Fruit fly (Drosophila melanogaster) whole organism, embryonic: Measurements from ENCODE around the gene CG34134.

ENCODE experiments used
- Abd-B ChIP-seq: fragments of 200-800 bp; sonication (Bioruptor generic); optimal IDR thresholded peaks from 2 replicates; lab custom pipeline; 2018; ENCODE audit warnings: missing biosample characterization, mild to moderate bottlenecking, missing genetic modification characterization, moderate library complexity
- CG10267 ChIP-seq: fragments of 200-800 bp; sonication (Bioruptor generic); optimal IDR thresholded peaks from 2 replicates; lab custom pipeline; 2018; ENCODE audit warnings: missing biosample characterization, mild to moderate bottlenecking, missing genetic modification characterization, moderate library complexity
- CG10431 ChIP-seq: fragments of 200-800 bp; sonication (Bioruptor generic); optimal IDR thresholded peaks from 3 replicates; lab custom pipeline; 2018; ENCODE audit warnings: missing biosample characterization, mild to moderate bottlenecking, missing genetic modification characterization
- CG13287 ChIP-seq: fragments of 200-800 bp; sonication (Bioruptor generic); IDR thresholded peaks from 2 replicates; pipeline ENCODE4 v1.3.6; 2022; ENCODE audit warnings: missing biosample characterization, missing genetic modification characterization; ENCODE audit not compliant: partially characterized antibody
- CG13624 ChIP-seq: fragments of 200-800 bp; sonication (Bioruptor generic); optimal IDR thresholded peaks from 2 replicates; lab custom pipeline; 2016; ENCODE audit warnings: missing biosample characterization, missing genetic modification characterization
- CG13775 ChIP-seq: fragments of 200-800 bp; sonication (Bioruptor generic); optimal IDR thresholded peaks from 3 replicates; lab custom pipeline; 2017; ENCODE audit warnings: missing biosample characterization, mild to moderate bottlenecking, missing genetic modification characterization
- CG14441 ChIP-seq: fragments of 200-800 bp; sonication (Bioruptor generic); IDR thresholded peaks from 2 replicates; pipeline ENCODE4 v1.3.6; 2022; ENCODE audit warnings: missing biosample characterization, missing genetic modification characterization
- CG15514 ChIP-seq: fragments of 200-800 bp; sonication (Bioruptor generic); optimal IDR thresholded peaks from 3 replicates; lab custom pipeline; 2017; ENCODE audit warnings: missing biosample characterization, missing genetic modification characterization, mild to moderate bottlenecking, moderate library complexity, missing genetic modification reagents
- CG16813 ChIP-seq: fragments of 200-800 bp; sonication (Bioruptor generic); IDR thresholded peaks from 3 replicates; pipeline ENCODE4 v1.3.6; 2022; ENCODE audit warnings: missing biosample characterization, missing genetic modification characterization; ENCODE audit not compliant: partially characterized antibody
- CG17385 ChIP-seq: fragments of 200-800 bp; sonication (Bioruptor generic); optimal IDR thresholded peaks from 3 replicates; lab custom pipeline; 2018; ENCODE audit warnings: missing biosample characterization, mild to moderate bottlenecking, missing genetic modification characterization
- CG17829 ChIP-seq: fragments of 200-800 bp; optimal IDR thresholded peaks from 2 replicates; lab custom pipeline; 2019; ENCODE audit warnings: missing biosample characterization, mild to moderate bottlenecking, missing genetic modification characterization, moderate library complexity
- CG2116 ChIP-seq: fragments of 200-800 bp; sonication (Bioruptor generic); optimal IDR thresholded peaks from 3 replicates; lab custom pipeline; 2018; ENCODE audit warnings: missing biosample characterization, mild to moderate bottlenecking, missing genetic modification characterization
- CG3281 ChIP-seq: fragments of 200-800 bp; sonication (Bioruptor generic); optimal IDR thresholded peaks from 3 replicates; lab custom pipeline; 2017; ENCODE audit warnings: missing biosample characterization, mild to moderate bottlenecking, missing genetic modification characterization
- CG33557 ChIP-seq: fragments of 200-800 bp; sonication (Bioruptor generic); optimal IDR thresholded peaks from 2 replicates; lab custom pipeline; 2019; ENCODE audit warnings: missing biosample characterization, mild to moderate bottlenecking, missing genetic modification characterization, moderate library complexity
- CG42726 ChIP-seq: fragments of 200-800 bp; sonication (Bioruptor generic); IDR thresholded peaks from 2 replicates; pipeline ENCODE4 v1.3.6; 2022; ENCODE audit warnings: missing biosample characterization, missing genetic modification characterization; ENCODE audit not compliant: partially characterized antibody
- CG7963 ChIP-seq: fragments of 200-800 bp; sonication (Bioruptor generic); IDR thresholded peaks from 3 replicates; pipeline ENCODE4 v1.3.6; 2022; ENCODE audit warnings: missing biosample characterization, missing genetic modification characterization; ENCODE audit not compliant: partially characterized antibody
- CG9797 ChIP-seq: fragments of 200-800 bp; sonication (Bioruptor generic); optimal IDR thresholded peaks from 3 replicates; lab custom pipeline; 2018; ENCODE audit warnings: missing biosample characterization, mild to moderate bottlenecking, missing genetic modification characterization
- CTCF ChIP-seq: fragments of 200-800 bp; sonication (Bioruptor generic); optimal IDR thresholded peaks from 2 replicates; lab custom pipeline; 2017; ENCODE audit warnings: missing biosample characterization, mild to moderate bottlenecking, missing genetic modification characterization, moderate library complexity
- CoRest ChIP-seq: fragments of 200-800 bp; sonication (Bioruptor generic); optimal IDR thresholded peaks from 3 replicates; lab custom pipeline; 2018; ENCODE audit warnings: missing biosample characterization, mild to moderate bottlenecking, missing genetic modification characterization, moderate library complexity
- D19A ChIP-seq: fragments of 200-800 bp; optimal IDR thresholded peaks from 3 replicates; lab custom pipeline; 2019; ENCODE audit warnings: missing biosample characterization, mild to moderate bottlenecking, missing genetic modification characterization, moderate library complexity
- Dll ChIP-seq: fragments of 200-800 bp; sonication (Bioruptor generic); IDR thresholded peaks from 4 replicates; pipeline ENCODE4 v1.3.6; 2022; ENCODE audit warnings: missing biosample characterization, missing genetic modification characterization; ENCODE audit not compliant: partially characterized antibody
- Doc3 ChIP-seq: fragments of 200-800 bp; sonication (Bioruptor generic); IDR thresholded peaks from 3 replicates; pipeline ENCODE4 v1.3.6; 2022; ENCODE audit warnings: missing biosample characterization, missing genetic modification characterization; ENCODE audit not compliant: partially characterized antibody
- Dp ChIP-seq: fragments of 200-800 bp; sonication (Bioruptor generic); optimal IDR thresholded peaks from 2 replicates; lab custom pipeline; 2018; ENCODE audit warnings: missing biosample characterization, mild to moderate bottlenecking, missing genetic modification characterization, moderate library complexity
- E2f2 ChIP-seq: fragments of 200-800 bp; sonication (Bioruptor generic); IDR thresholded peaks from 2 replicates; pipeline ENCODE4 v1.3.6; 2022; ENCODE audit warnings: missing biosample characterization, missing genetic modification characterization
- Fer2 ChIP-seq: fragments of 200-800 bp; sonication (Bioruptor generic); optimal IDR thresholded peaks from 2 replicates; lab custom pipeline; 2018; ENCODE audit warnings: missing biosample characterization, mild to moderate bottlenecking, missing genetic modification characterization, moderate library complexity
- HLH4C ChIP-seq: fragments of 200-800 bp; sonication (Bioruptor generic); IDR thresholded peaks from 3 replicates; pipeline ENCODE4 v1.3.6; 2022; ENCODE audit warnings: missing biosample characterization, missing genetic modification characterization; ENCODE audit not compliant: partially characterized antibody
- HLHmδ ChIP-seq: fragments of 200-800 bp; sonication (Bioruptor generic); optimal IDR thresholded peaks from 2 replicates; lab custom pipeline; 2018; ENCODE audit warnings: missing biosample characterization, mild to moderate bottlenecking, missing genetic modification characterization, moderate library complexity
- MTF-1 ChIP-seq: fragments of 200-800 bp; sonication (Bioruptor generic); optimal IDR thresholded peaks from 2 replicates; lab custom pipeline; 2018; ENCODE audit warnings: missing biosample characterization, mild to moderate bottlenecking, missing genetic modification characterization, borderline replicate concordance
- Max ChIP-seq: fragments of 200-800 bp; sonication (Bioruptor generic); optimal IDR thresholded peaks from 2 replicates; lab custom pipeline; 2016; ENCODE audit warnings: missing biosample characterization, mild to moderate bottlenecking, missing genetic modification characterization
- Scr ChIP-seq: fragments of 200-800 bp; sonication (Bioruptor generic); IDR thresholded peaks from 2 replicates; pipeline ENCODE4 v1.3.6; 2022; ENCODE audit warnings: missing biosample characterization, missing genetic modification characterization; ENCODE audit not compliant: partially characterized antibody
- Stat92E ChIP-seq, 3 experiments: fragments of >200 bp in 2 of 3; fragments of 200-800 bp in 1 of 3; sonication (Bioruptor generic) in 1 of 3; optimal IDR thresholded peaks; 2 replicates each; lab custom pipeline; 2017 to 2019; ENCODE audit warnings: missing biosample characterization in 3 of 3, missing genetic modification characterization in 3 of 3, mild to moderate bottlenecking in 1 of 3, moderate library complexity in 1 of 3
- amos ChIP-seq: fragments of 200-800 bp; sonication (Bioruptor generic); IDR thresholded peaks from 2 replicates; pipeline ENCODE4 v1.3.6; 2022; ENCODE audit warnings: missing biosample characterization, missing genetic modification characterization; ENCODE audit not compliant: partially characterized antibody
- bbx ChIP-seq: fragments of 200-800 bp; sonication (Bioruptor generic); IDR thresholded peaks from 2 replicates; pipeline ENCODE4 v1.3.6; 2022; ENCODE audit warnings: missing biosample characterization, missing genetic modification characterization; ENCODE audit not compliant: partially characterized antibody
- dmrt99B ChIP-seq: fragments of 200-800 bp; sonication (Bioruptor generic); optimal IDR thresholded peaks from 2 replicates; lab custom pipeline; 2018; ENCODE audit warnings: missing biosample characterization, mild to moderate bottlenecking, missing genetic modification characterization, moderate library complexity
- dpn ChIP-seq, 2 experiments: fragments of 200-800 bp; sonication (Bioruptor generic); optimal IDR thresholded peaks; 3 replicates each; lab custom pipeline; 2016; ENCODE audit warnings: missing biosample characterization in 2 of 2, missing genetic modification characterization in 2 of 2
- hkb ChIP-seq, 2 experiments: fragments of 200-800 bp in 1 of 2; fragments of >200 bp in 1 of 2; sonication (Bioruptor generic) in 1 of 2; IDR thresholded peaks in 1 of 2; optimal IDR thresholded peaks in 1 of 2; 2 replicates each; pipeline versions ENCODE4 v1.3.6 to Lab custom; 2017 to 2022; ENCODE audit warnings: missing biosample characterization in 1 of 2, missing genetic modification characterization in 1 of 2
- inv ChIP-seq: fragments of 200-800 bp; sonication (Bioruptor generic); IDR thresholded peaks from 2 replicates; pipeline ENCODE4 v1.3.6; 2022; ENCODE audit warnings: missing biosample characterization, missing genetic modification characterization; ENCODE audit not compliant: partially characterized antibody
- knrl ChIP-seq: fragments of 200-800 bp; sonication (Bioruptor generic); IDR thresholded peaks from 3 replicates; pipeline ENCODE4 v1.3.6; 2022; ENCODE audit warnings: missing biosample characterization, missing genetic modification characterization; ENCODE audit not compliant: partially characterized antibody
- lilli ChIP-seq: fragments of 200-800 bp; sonication (Bioruptor generic); optimal IDR thresholded peaks from 3 replicates; lab custom pipeline; 2016; ENCODE audit warnings: missing biosample characterization, missing genetic modification characterization
- onecut ChIP-seq: fragments of 200-800 bp; sonication (Bioruptor generic); IDR thresholded peaks from 2 replicates; pipeline ENCODE4 v1.3.6; 2022; ENCODE audit warnings: missing biosample characterization, missing genetic modification characterization
- prd ChIP-seq, 3 experiments: fragments of >200 bp in 2 of 3; fragments of 200-800 bp in 1 of 3; sonication (Bioruptor generic) in 1 of 3; optimal IDR thresholded peaks in 2 of 3; IDR thresholded peaks in 1 of 3; 2 replicates in 2 of 3; 3 replicates in 1 of 3; pipeline versions ENCODE4 v1.3.6 to Lab custom; 2017 to 2022; ENCODE audit warnings: missing biosample characterization in 1 of 3, missing genetic modification characterization in 1 of 3
- sisA ChIP-seq: fragments of 200-800 bp; sonication (Bioruptor generic); IDR thresholded peaks from 2 replicates; pipeline ENCODE4 v1.3.6; 2022; ENCODE audit warnings: missing biosample characterization, missing genetic modification characterization
- sob ChIP-seq: fragments of 200-800 bp; sonication (Bioruptor generic); IDR thresholded peaks from 2 replicates; pipeline ENCODE4 v1.3.6; 2022; ENCODE audit warnings: missing biosample characterization, missing genetic modification characterization
- stwl ChIP-seq: fragments of 200-800 bp; sonication (Bioruptor generic); optimal IDR thresholded peaks from 3 replicates; lab custom pipeline; 2018; ENCODE audit warnings: missing biosample characterization, mild to moderate bottlenecking, missing genetic modification characterization, moderate library complexity
- trem ChIP-seq: fragments of 200-800 bp; optimal IDR thresholded peaks from 3 replicates; lab custom pipeline; 2019; ENCODE audit warnings: missing biosample characterization, mild to moderate bottlenecking, missing genetic modification characterization, moderate library complexity
- zen2 ChIP-seq: fragments of 200-800 bp; sonication (Bioruptor generic); IDR thresholded peaks from 3 replicates; pipeline ENCODE4 v1.3.6; 2022; ENCODE audit warnings: missing biosample characterization, missing genetic modification characterization; ENCODE audit not compliant: partially characterized antibody

The CG34134 gene

DNA sequence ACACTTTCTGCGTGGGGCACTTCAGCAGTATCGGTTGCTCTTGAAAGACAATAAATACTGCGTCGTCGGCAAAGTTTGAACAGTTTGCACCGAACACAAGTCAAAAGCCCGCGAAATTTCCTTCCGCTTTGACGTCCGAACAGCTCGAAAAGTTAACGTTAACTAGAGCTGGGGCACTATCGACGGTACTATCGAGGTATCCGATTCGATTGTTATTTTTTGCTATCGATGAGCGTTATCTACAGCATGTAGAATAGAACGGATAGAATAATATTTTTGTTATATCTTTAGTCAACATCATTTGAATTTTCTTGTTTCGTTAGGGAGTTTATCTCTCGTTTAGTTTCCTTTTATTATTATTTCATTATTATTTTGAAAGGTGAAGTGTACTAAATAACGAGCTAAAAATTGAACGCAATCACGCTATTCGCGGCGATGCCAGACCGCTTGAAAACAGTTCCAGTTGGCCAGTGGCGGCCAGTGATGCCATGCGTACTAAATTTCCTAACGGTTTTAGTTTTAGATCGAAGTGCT, 49.2 kb upstream of the CG34134 start, which contains the start of gene Pvr (continued):
- TF ChIP-seq CG13624 (peak; percentile 51), CG16813 (peak; percentile 90), HLHmδ (GFP tag; lab: Kevin White, UChicago) (peak; percentile 19), Stat92E (GFP tag; optimal IDR thresholded peaks at IDR 0.05; lab: Kevin White, UChicago) (peak in 1 of 3 experiments; percentile 59), amos (GFP tag; lab: Robert Waterston, UW) (peak; percentile 94; the same call in 1 of the 2 replicates), Fer2 (tag; lab: Kevin White, UChicago) (no peak), CG7963 (GFP tag; lab: Robert Waterston, UW) (peak; percentile 94), Dll (peak; percentile 97), inv (GFP tag; lab: Robert Waterston, UW) (peak; percentile 94), CTCF (GFP tag; lab: Kevin White, UChicago) (peak; percentile 60), CG15514 (GFP tag; lab: Kevin White, UChicago) (peak; percentile 71), MTF-1 (GFP tag; lab: Kevin White, UChicago) (peak; percentile 28), HLH4C (peak; percentile 97), stwl (peak; percentile 94), dmrt99B (no peak), hkb (optimal IDR thresholded peaks at IDR 0.05; lab: Kevin White, UChicago) (peak; percentile 77), hkb (GFP tag; IDR thresholded peaks at IDR 0.05; lab: Robert Waterston, UW) (no peak), CG9797 (GFP tag; lab: Kevin White, UChicago) (peak; percentile 40), Dp (GFP tag; lab: Kevin White, UChicago) (peak; percentile 66), zen2 (GFP tag; lab: Robert Waterston, UW) (peak; percentile 95), CG10431 (no peak), sisA (no peak), CG13287 (GFP tag; lab: Robert Waterston, UW) (peak; percentile 96), CG17385 (GFP tag; lab: Kevin White, UChicago) (peak; percentile 11), Doc3 (GFP tag; lab: Robert Waterston, UW) (peak; percentile 97), CG42726 (GFP tag; lab: Robert Waterston, UW) (peak; percentile 90), D19A (no peak), trem (peak; percentile 67), E2f2 (peak; percentile 72), prd (optimal IDR thresholded peaks at IDR 0.05; lab: Kevin White, UChicago) (no peak), prd (GFP tag; IDR thresholded peaks at IDR 0.05; lab: Robert Waterston, UW) (no peak), sob (GFP tag; lab: Robert Waterston, UW) (0 out of 2 replicates have a peak, but pooled peaks have one; percentile 14), CG17829 (peak; percentile 28), CG14441 (no peak), bbx (peak; percentile 97), knrl (peak; percentile 94), CG3281 (GFP tag; lab: Kevin White, UChicago) (peak; percentile 3), dpn (GFP tag; optimal IDR thresholded peaks at IDR 0.05; lab: Kevin White, UChicago) (peak in 1 of 2 experiments; percentile 21), CG10267 (peak; percentile 42), CoRest (tag; lab: Kevin White, UChicago) (peak; percentile 29), CG13775 (GFP tag; lab: Kevin White, UChicago) (peak; percentile 17), lilli (GFP tag; lab: Kevin White, UChicago) (peak; percentile 24), Max (GFP tag; lab: Kevin White, UChicago) (peak; percentile 4), CG33557 (peak; percentile 6), Scr (GFP tag; lab: Robert Waterston, UW) (peak; percentile 93), CG2116 (GFP tag; lab: Kevin White, UChicago) (peak; percentile 69), Abd-B (peak; percentile 10), onecut (GFP tag; lab: Robert Waterston, UW) (no peak)
